Fruit fly (Drosophila melanogaster): ENCODE results near the gene CG15369.
A peak's percentile ranks its signal among the peaks of the same experiment; 100 is the strongest.

CG15369 gene

DNA sequence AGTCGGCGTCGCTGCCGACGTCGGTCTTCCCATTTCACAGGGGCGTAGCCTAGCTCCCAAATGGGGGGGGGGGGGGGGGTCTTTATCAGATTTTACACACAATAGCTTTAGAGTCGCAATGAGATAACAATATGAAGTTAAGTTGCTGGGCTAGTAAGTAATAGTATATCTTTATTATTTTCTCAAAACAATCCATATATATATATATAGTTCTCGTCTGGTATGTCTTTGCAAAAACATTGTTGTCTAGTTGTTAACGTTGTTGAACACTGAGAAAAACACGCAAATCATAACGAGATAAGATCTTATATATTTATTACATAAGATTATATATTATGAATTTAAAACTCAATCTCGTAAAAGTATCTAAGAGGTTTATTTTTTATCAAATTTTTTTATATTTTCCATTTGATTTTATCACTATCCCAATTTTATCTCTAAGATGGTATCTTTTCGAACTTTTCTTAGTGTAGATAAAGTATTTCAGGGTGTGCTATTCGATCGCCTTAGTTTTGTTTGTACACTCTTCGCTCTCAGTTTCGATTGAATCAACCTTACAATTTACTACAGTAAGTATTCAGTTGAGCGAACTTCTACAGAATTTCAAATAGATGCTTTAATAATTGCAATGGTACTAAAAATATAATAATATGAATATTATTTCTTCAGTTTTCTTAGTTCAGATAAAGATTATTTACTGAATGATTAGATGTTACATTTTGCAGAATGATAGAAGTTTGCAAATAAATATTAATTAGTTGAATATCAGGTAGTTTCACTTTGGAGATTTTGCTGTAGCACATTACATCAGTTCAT is 14.6 kb upstream of the CG15369 start (continued):
- TF ChIP-seq scrt (GFP tag; optimal IDR thresholded peaks at IDR 0.05) (peak; percentile 66), CG8944 (GFP tag; optimal IDR thresholded peaks at IDR 0.05) (no peak), CG11247 (GFP tag; IDR thresholded peaks at IDR 0.05) (peak; percentile 88), jing (GFP tag; optimal IDR thresholded peaks at IDR 0.05) (peak; percentile 2), hbn (GFP tag; IDR thresholded peaks at IDR 0.05; ENCODE audit: partially characterized antibody) (no peak), CG4360 (GFP tag; IDR thresholded peaks at IDR 0.05) (no peak; the same call in 1 of the 2 replicates), CG9932 (GFP tag; IDR thresholded peaks at IDR 0.05) (peak; percentile 95), ranshi (GFP tag; IDR thresholded peaks at IDR 0.05) (peak; percentile 65), Oaz (GFP tag; IDR thresholded peaks at IDR 0.05) (0 out of 2 replicates have a peak, but pooled peaks have one; percentile 19), Fer2 (tag; optimal IDR thresholded peaks at IDR 0.05) (peak; percentile 46), Dfd (GFP tag; optimal IDR thresholded peaks at IDR 0.05) (no peak), CG12299 (tag; optimal IDR thresholded peaks at IDR 0.05) (peak; percentile 55), al (GFP tag; IDR thresholded peaks at IDR 0.05) (peak; percentile 92), tna (GFP tag; IDR thresholded peaks at IDR 0.05; ENCODE audit: partially characterized antibody) (no peak), Dbx (GFP tag; IDR thresholded peaks at IDR 0.05) (peak; percentile 94), CG12659 (GFP tag; optimal IDR thresholded peaks at IDR 0.05) (peak; percentile 87), CG3281 (GFP tag; optimal IDR thresholded peaks at IDR 0.05) (peak; percentile 88), tio (GFP tag; optimal IDR thresholded peaks at IDR 0.05) (no peak), CG15011 (GFP tag; optimal IDR thresholded peaks at IDR 0.05) (peak; percentile 27), Sox102F (GFP tag; optimal IDR thresholded peaks at IDR 0.05) (peak; percentile 50), CG34376 (GFP tag; optimal IDR thresholded peaks at IDR 0.05) (peak; percentile 32), Spps (tag; optimal IDR thresholded peaks at IDR 0.05) (no peak), trem (tag; optimal IDR thresholded peaks at IDR 0.05) (peak; percentile 24), chif (GFP tag; optimal IDR thresholded peaks at IDR 0.05) (peak in 1 of 2 experiments; percentile 8), ci (GFP tag; IDR thresholded peaks at IDR 0.05) (peak; percentile 61; the same call in 1 of the 3 replicates), CG9727 (GFP tag; optimal IDR thresholded peaks at IDR 0.05) (peak; percentile 78), oc (tag; optimal IDR thresholded peaks at IDR 0.05) (no peak), h (optimal IDR thresholded peaks at IDR 0.05) (no peak), CG13894 (tag; optimal IDR thresholded peaks at IDR 0.05) (peak; percentile 82), Sin3A (optimal IDR thresholded peaks at IDR 0.05) (no peak), CG18262 (tag; optimal IDR thresholded peaks at IDR 0.05) (peak; percentile 64), zf30C (GFP tag; optimal IDR thresholded peaks at IDR 0.05) (peak; percentile 79), Myb (GFP tag; optimal IDR thresholded peaks at IDR 0.05) (peak; percentile 28), cato (GFP tag; optimal IDR thresholded peaks at IDR 0.05; ENCODE audit: borderline replicate concordance) (no peak), fu2 (GFP tag; optimal IDR thresholded peaks at IDR 0.05) (peak; percentile 16), CG18619 (GFP tag; optimal IDR thresholded peaks at IDR 0.05) (peak; percentile 71), CG10274 (GFP tag; optimal IDR thresholded peaks at IDR 0.05) (peak; percentile 67), fd3F (GFP tag; optimal IDR thresholded peaks at IDR 0.05) (peak; percentile 77), CG16813 (GFP tag; IDR thresholded peaks at IDR 0.05; ENCODE audit: partially characterized antibody) (no peak), gsb-n (tag; optimal IDR thresholded peaks at IDR 0.05) (no peak), Mrtf (GFP tag; IDR thresholded peaks at IDR 0.05) (peak; percentile 81; the same call in 2 of the 3 replicates), Hr3 (GFP tag; optimal IDR thresholded peaks at IDR 0.05) (peak; percentile 52), ato (GFP tag; IDR thresholded peaks at IDR 0.05; ENCODE audit: partially characterized antibody) (no peak), NK7.1 (GFP tag; optimal IDR thresholded peaks at IDR 0.05) (no peak), pho (GFP tag; optimal IDR thresholded peaks at IDR 0.05) (no peak), sisA (GFP tag; IDR thresholded peaks at IDR 0.05) (peak; percentile 61), CG6683 (GFP tag; optimal IDR thresholded peaks at IDR 0.05) (peak; percentile 68), CG1529 (GFP tag; optimal IDR thresholded peaks at IDR 0.05) (no peak), CG15269 (tag; optimal IDR thresholded peaks at IDR 0.05) (peak; percentile 84)

Data from whole organism, embryonic.